Fruit fly (Drosophila melanogaster): ENCODE results near the gene nub.
A peak's percentile ranks its signal among the peaks of the same experiment; 100 is the strongest.

The nub gene

DNA sequence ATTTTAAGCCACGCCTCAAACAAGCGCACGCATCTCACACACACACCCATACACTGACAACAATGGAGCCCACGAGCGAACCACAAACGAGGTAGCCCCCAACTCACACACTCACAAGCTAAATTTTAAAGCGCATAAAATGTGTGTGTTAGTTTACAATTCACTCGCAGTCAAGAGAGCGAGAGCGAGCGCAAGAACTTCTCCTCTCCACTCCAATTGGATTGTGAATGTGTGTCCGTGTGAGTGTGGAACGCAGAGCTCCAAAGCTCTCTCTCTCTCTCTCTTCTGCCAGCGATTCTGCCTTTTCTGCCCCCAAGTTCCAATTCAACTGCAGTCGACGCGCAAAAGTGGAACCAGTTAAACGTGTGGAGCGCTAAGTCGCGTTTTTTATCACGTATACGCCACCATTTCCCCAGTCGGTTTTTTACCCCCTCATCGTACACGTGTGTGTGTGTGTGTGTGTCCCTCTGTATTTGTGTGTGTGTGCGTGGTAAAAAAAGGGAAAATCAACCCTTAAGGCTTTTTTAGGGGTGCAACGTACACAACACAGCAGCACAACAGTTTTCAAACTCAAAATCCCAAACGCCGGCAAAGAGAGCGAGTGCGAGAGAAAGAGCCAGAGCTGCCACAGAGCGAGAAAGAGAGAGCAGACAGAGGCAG, 30.7 kb downstream of the nub start (continued):
- TF ChIP-seq oc (tag; optimal IDR thresholded peaks at IDR 0.05) (peak; percentile 3), Jarid2 (GFP tag; optimal IDR thresholded peaks at IDR 0.05) (peak; percentile 73), twi (tag; optimal IDR thresholded peaks at IDR 0.05) (no peak), z (GFP tag; IDR thresholded peaks at IDR 0.05) (peak; percentile 62; the same call in 2 of the 3 replicates), CG12744 (GFP tag; optimal IDR thresholded peaks at IDR 0.05) (no peak), lola (GFP tag; optimal IDR thresholded peaks at IDR 0.05) (no peak), amos (GFP tag; IDR thresholded peaks at IDR 0.05; ENCODE audit: partially characterized antibody) (peak; percentile 20; the same call in 1 of the 2 replicates), CG18262 (tag; optimal IDR thresholded peaks at IDR 0.05) (no peak), CG8290 (GFP tag; optimal IDR thresholded peaks at IDR 0.05) (no peak), CG8290 (tag; optimal IDR thresholded peaks at IDR 0.05) (no peak), CG15514 (GFP tag; optimal IDR thresholded peaks at IDR 0.05) (peak; percentile 13), Kr (GFP tag; optimal IDR thresholded peaks at IDR 0.05) (peak; percentile 53), CG3163 (GFP tag; optimal IDR thresholded peaks at IDR 0.05) (peak; percentile 5), onecut (GFP tag; IDR thresholded peaks at IDR 0.05) (no peak), btn (GFP tag; optimal IDR thresholded peaks at IDR 0.05) (no peak), CG32772 (GFP tag; IDR thresholded peaks at IDR 0.05) (no peak), dmrt11E (tag; optimal IDR thresholded peaks at IDR 0.05) (no peak), chm (GFP tag; IDR thresholded peaks at IDR 0.05) (peak; percentile 22; the same call in 1 of the 2 replicates), cato (GFP tag; optimal IDR thresholded peaks at IDR 0.05; ENCODE audit: borderline replicate concordance) (no peak), CG2678 (tag; optimal IDR thresholded peaks at IDR 0.05) (no peak), CG5953 (GFP tag; IDR thresholded peaks at IDR 0.05) (no peak), jing (GFP tag; optimal IDR thresholded peaks at IDR 0.05) (peak; percentile 24), CG8478 (optimal IDR thresholded peaks at IDR 0.05) (peak; percentile 82), abd-A (tag; optimal IDR thresholded peaks at IDR 0.05) (peak; percentile 73), ara (GFP tag; IDR thresholded peaks at IDR 0.05) (no peak), sens (GFP tag) (peak; percentile 44), yki (optimal IDR thresholded peaks at IDR 0.05) (peak; percentile 82), Trl (optimal IDR thresholded peaks at IDR 0.05) (peak; percentile 98), Trl (GFP tag; optimal IDR thresholded peaks at IDR 0.05) (peak; percentile 37), Max (GFP tag; optimal IDR thresholded peaks at IDR 0.05) (no peak), lbe (GFP tag; optimal IDR thresholded peaks at IDR 0.05) (peak; percentile 13), sisA (GFP tag; IDR thresholded peaks at IDR 0.05) (no peak), CG15479 (GFP tag; optimal IDR thresholded peaks at IDR 0.05) (peak; percentile 52), Eip74EF (GFP tag; optimal IDR thresholded peaks at IDR 0.05) (peak in 1 of 2 experiments; percentile 6), GATAe (GFP tag; conservative IDR thresholded peaks at IDR 0.05) (no peak), CG7372 (GFP tag; IDR thresholded peaks at IDR 0.05) (peak; percentile 78), vfl (GFP tag; optimal IDR thresholded peaks at IDR 0.05) (no peak), luna (GFP tag; optimal IDR thresholded peaks at IDR 0.05) (no peak), NfI (GFP tag; optimal IDR thresholded peaks at IDR 0.05) (no peak), CG6654 (GFP tag; optimal IDR thresholded peaks at IDR 0.05) (no peak), ro (GFP tag; IDR thresholded peaks at IDR 0.05) (no peak), CG17359 (tag; optimal IDR thresholded peaks at IDR 0.05) (no peak), CG12071 (GFP tag; optimal IDR thresholded peaks at IDR 0.05) (peak; percentile 1), kah (GFP tag; optimal IDR thresholded peaks at IDR 0.05) (no peak), CG8359 (GFP tag; optimal IDR thresholded peaks at IDR 0.05; ENCODE audit: borderline replicate concordance) (no peak), nerfin-2 (GFP tag; IDR thresholded peaks at IDR 0.05; ENCODE audit: partially characterized antibody) (no peak), CG7357 (GFP tag; IDR thresholded peaks at IDR 0.05) (no peak), bowl (GFP tag; IDR thresholded peaks at IDR 0.05) (peak; percentile 30; the same call in 1 of the 2 replicates), ci (GFP tag; IDR thresholded peaks at IDR 0.05) (0 out of 3 replicates have a peak, but pooled peaks have one; percentile 24), ttk (GFP tag; IDR thresholded peaks at IDR 0.05) (peak; percentile 35; the same call in 1 of the 2 replicates), eyg (GFP tag; optimal IDR thresholded peaks at IDR 0.05) (no peak)
